Worm (Caenorhabditis elegans) whole organism, L2 larva: ENCODE measurements around the gene Y64G10A.7.

Source experiments
- egl-27 ChIP-seq: sonication (generic microtip); optimal IDR thresholded peaks from 3 replicates; lab custom pipeline; 2017; ENCODE audit warnings: missing biosample characterization, missing genetic modification reagents, missing genetic modification characterization
- fos-1 ChIP-seq: fragments of 150-350 bp; optimal IDR thresholded peaks from 2 replicates; lab custom pipeline; 2014; ENCODE audit warnings: missing biosample characterization, missing genetic modification characterization
- mdl-1 ChIP-seq, 2 experiments: fragments of 150-350 bp in 1 of 2; sonication (generic microtip) in 1 of 2; optimal IDR thresholded peaks; 2 replicates each; lab custom pipeline; 2017; ENCODE audit warnings: missing biosample characterization in 2 of 2, missing genetic modification characterization in 2 of 2
- nhr-12 ChIP-seq: fragments of 150-350 bp; optimal IDR thresholded peaks from 2 replicates; lab custom pipeline; 2014; ENCODE audit warnings: missing biosample characterization, missing genetic modification characterization
- nhr-6 ChIP-seq: fragments of 150-350 bp; optimal IDR thresholded peaks from 2 replicates; lab custom pipeline; 2014; ENCODE audit warnings: missing biosample characterization, missing genetic modification characterization
- snpc-4 ChIP-seq: fragments of 150-350 bp; optimal IDR thresholded peaks from 2 replicates; lab custom pipeline; 2014; ENCODE audit warnings: missing biosample characterization, missing genetic modification characterization

ce11 chrIV:14274834-14275233, 16.9 kb upstream of the Y64G10A.7 start:
- TF ChIP-seq mdl-1 (tag; optimal IDR thresholded peaks at IDR 0.05; lab: Kevin White, UChicago): no peak
- no peak for TF ChIP-seq nhr-12 (tag; lab: Kevin White, UChicago)
- no peak for TF ChIP-seq fos-1 (tag; lab: Kevin White, UChicago)
- no peak for TF ChIP-seq snpc-4 (tag; lab: Kevin White, UChicago)
- no peak for TF ChIP-seq egl-27 (tag; lab: Kevin White, UChicago)
- no peak for TF ChIP-seq nhr-6 (tag; lab: Kevin White, UChicago)
